Worm (Caenorhabditis elegans) whole organism, midembryonic: Measurements from ENCODE around the gene F21H7.5.

Source experiments
- T22C8.4 ChIP-seq: fragments of 200-800 bp; sonication (Bioruptor generic); IDR thresholded peaks from 2 replicates; pipeline ENCODE4 v1.3.6; 2022; ENCODE audit warnings: missing genetic modification characterization, missing compliant biosample characterization
- cog-1 ChIP-seq: sonication (generic microtip); optimal IDR thresholded peaks from 2 replicates; lab custom pipeline; 2016; ENCODE audit warnings: missing genetic modification characterization, missing compliant biosample characterization
- flt-1 ChIP-seq: fragments of 200-800 bp; sonication (Bioruptor generic); IDR thresholded peaks from 2 replicates; pipeline ENCODE4 v1.3.6; 2022; ENCODE audit warnings: missing genetic modification characterization, missing compliant biosample characterization
- klf-2 ChIP-seq: fragments of 200-800 bp; sonication (Bioruptor generic); conservative IDR thresholded peaks from 2 replicates; pipeline ENCODE4 v1.3.6; 2022; ENCODE audit warnings: missing genetic modification reagents, missing genetic modification characterization, missing compliant biosample characterization
- med-1 ChIP-seq: sonication (generic microtip); optimal IDR thresholded peaks from 2 replicates; lab custom pipeline; 2017; ENCODE audit warnings: missing genetic modification characterization, mild to moderate bottlenecking, missing compliant biosample characterization, antibody characterized with exemption, missing genetic modification reagents; ENCODE audit not compliant: insufficient read depth
- ref-1 ChIP-seq: fragments of 200-800 bp; sonication (Bioruptor generic); conservative IDR thresholded peaks from 2 replicates; pipeline ENCODE4 v1.3.6; 2022; ENCODE audit warnings: missing genetic modification reagents, missing genetic modification characterization, missing compliant biosample characterization
- tab-1 ChIP-seq: fragments of 200-800 bp; sonication (Bioruptor generic); IDR thresholded peaks from 2 replicates; pipeline ENCODE4 v1.3.6; 2022; ENCODE audit warnings: missing genetic modification characterization, missing compliant biosample characterization
- ztf-23 ChIP-seq: fragments of 200-800 bp; sonication (Bioruptor generic); IDR thresholded peaks from 2 replicates; pipeline ENCODE4 v1.3.6; 2022; ENCODE audit warnings: missing genetic modification reagents, missing genetic modification characterization, missing compliant biosample characterization
- ztf-29 ChIP-seq: fragments of 200-800 bp; sonication (Bioruptor generic); IDR thresholded peaks from 2 replicates; pipeline ENCODE4 v1.3.6; 2022; ENCODE audit warnings: missing genetic modification reagents, missing genetic modification characterization, missing compliant biosample characterization

The F21H7.5 gene

DNA sequence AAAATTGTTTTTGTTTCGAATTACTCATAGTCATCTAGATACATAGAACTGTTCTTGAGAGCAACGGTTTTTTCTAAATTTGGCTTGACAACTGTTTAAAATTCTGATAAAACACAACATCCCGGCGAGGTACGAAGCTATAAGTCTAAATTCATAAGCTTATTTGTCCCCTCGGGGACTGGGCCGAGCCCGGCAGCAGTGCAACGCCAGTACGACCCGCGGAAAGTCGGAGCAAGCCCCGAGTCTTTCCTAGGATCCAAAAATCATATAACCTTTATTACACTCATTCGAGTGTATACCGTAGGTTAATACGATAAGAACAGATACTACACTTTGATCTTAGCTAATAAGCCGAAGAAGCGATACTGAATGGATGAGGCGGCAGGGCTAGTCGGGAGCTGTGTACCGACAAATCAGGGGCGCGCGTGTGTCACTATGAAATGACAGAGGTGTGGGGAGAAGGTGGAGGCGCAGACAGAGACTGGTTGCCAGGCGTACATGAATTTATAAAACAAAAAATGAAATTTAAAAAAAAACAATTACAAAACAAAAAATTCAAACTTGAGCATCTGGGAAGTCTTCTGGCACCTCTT is 11.7 kb upstream of the F21H7.5 start:
- TF ChIP-seq flt-1 (GFP tag; lab: Robert Waterston, UW) (no peak), cog-1 (no peak), klf-2 (no peak), ztf-29 (GFP tag; lab: Robert Waterston, UW) (no peak), med-1 (GFP tag; lab: Kevin White, UChicago) (no peak), ztf-23 (GFP tag; lab: Robert Waterston, UW) (no peak), T22C8.4 (GFP tag; lab: Robert Waterston, UW) (no peak), ref-1 (GFP tag; lab: Robert Waterston, UW) (no peak), tab-1 (GFP tag; lab: Robert Waterston, UW) (no peak)

DNA sequence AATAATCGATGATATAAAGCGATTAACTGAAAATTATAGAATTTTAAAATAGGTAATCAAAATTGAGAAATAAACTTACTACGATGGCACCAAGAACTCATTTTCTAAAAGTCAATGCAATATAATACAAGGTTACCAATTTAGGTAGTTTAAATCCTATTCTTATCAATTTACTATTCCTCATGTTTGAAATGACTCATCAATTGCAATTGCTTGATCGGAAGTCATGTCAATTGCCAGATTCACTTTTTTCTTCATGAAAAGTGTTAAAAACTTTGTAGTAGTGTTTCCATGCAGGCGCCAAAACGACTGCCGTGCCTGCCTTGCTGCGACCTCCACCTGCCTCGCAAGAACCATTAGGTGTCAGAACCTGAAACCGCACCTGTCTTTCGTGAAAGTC is 10.7 kb upstream of the F21H7.5 start, which contains the start of gene F11A5.13:
TSS of gene F11A5.13 (minus strand) at position 101 of the 400 bp plus-strand sequence.
- TF ChIP-seq flt-1 (GFP tag; lab: Robert Waterston, UW): no peak
- no peak for TF ChIP-seq cog-1
- TF ChIP-seq T22C8.4 (GFP tag; lab: Robert Waterston, UW): no peak
- no peak for TF ChIP-seq ztf-23 (GFP tag; lab: Robert Waterston, UW)
- no peak for TF ChIP-seq klf-2
- TF ChIP-seq tab-1 (GFP tag; lab: Robert Waterston, UW): no peak
- no peak for TF ChIP-seq ztf-29 (GFP tag; lab: Robert Waterston, UW)
- TF ChIP-seq ref-1 (GFP tag; lab: Robert Waterston, UW): no peak
- TF ChIP-seq med-1 (GFP tag; lab: Kevin White, UChicago): no peak

DNA sequence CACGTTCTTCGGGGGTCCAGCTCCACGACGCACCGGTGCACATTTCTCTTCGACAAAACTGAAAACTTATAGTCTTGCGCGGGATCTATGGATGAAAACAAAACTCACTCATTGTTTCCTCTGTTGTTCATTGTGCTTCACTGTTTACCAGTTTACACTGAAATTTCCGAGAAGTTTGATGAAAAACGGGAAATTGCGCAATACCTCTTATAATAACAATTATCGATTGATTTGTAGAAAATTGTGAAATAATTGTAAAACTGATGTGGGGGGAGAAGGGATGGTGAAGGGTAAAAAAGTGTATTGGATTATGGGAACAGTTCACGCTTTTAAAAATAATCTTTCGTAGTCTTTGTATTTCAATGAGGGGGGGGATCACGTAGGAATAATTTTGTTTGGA is 7.9 kb upstream of the F21H7.5 start:
- TF ChIP-seq T22C8.4 (GFP tag; lab: Robert Waterston, UW) (no peak), tab-1 (GFP tag; lab: Robert Waterston, UW) (no peak), klf-2 (no peak), med-1 (GFP tag; lab: Kevin White, UChicago) (no peak), cog-1 (no peak), ztf-23 (GFP tag; lab: Robert Waterston, UW) (no peak), ref-1 (GFP tag; lab: Robert Waterston, UW) (no peak), ztf-29 (GFP tag; lab: Robert Waterston, UW) (no peak), flt-1 (GFP tag; lab: Robert Waterston, UW) (no peak)

DNA sequence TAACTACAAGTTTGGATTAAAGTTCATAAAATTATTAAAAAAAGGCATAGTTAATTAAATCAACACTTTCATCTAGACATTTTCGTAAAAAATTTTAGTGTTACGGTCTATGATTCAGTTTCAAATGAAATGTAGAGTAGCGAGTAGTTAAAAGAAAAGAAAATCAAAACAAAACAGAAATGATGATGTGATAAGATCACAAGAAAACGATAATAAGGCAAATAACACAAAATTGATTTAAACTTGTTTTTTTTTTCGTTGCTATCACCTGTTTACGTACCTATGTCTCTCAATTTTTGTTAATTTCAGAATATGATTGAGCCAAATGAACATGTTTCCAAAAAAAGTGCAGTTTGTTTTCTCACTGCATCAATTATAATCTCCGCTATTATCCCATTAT is 7.4 kb upstream of the F21H7.5 start, which contains the start of the genes F21H7.2 and F21H7.12:
TSS of gene F21H7.2 (minus strand) at position 101 of the 400 bp plus-strand sequence.
TSS of gene F21H7.12 (plus strand) at position 270 of the 400 bp plus-strand sequence.
- TF ChIP-seq tab-1 (GFP tag; lab: Robert Waterston, UW): no peak
- no peak for TF ChIP-seq cog-1
- TF ChIP-seq ztf-29 (GFP tag; lab: Robert Waterston, UW): no peak
- no peak for TF ChIP-seq klf-2
- TF ChIP-seq ref-1 (GFP tag; lab: Robert Waterston, UW): no peak
- no peak for TF ChIP-seq T22C8.4 (GFP tag; lab: Robert Waterston, UW)
- no peak for TF ChIP-seq med-1 (GFP tag; lab: Kevin White, UChicago)
- TF ChIP-seq flt-1 (GFP tag; lab: Robert Waterston, UW): no peak
- no peak for TF ChIP-seq ztf-23 (GFP tag; lab: Robert Waterston, UW)

DNA sequence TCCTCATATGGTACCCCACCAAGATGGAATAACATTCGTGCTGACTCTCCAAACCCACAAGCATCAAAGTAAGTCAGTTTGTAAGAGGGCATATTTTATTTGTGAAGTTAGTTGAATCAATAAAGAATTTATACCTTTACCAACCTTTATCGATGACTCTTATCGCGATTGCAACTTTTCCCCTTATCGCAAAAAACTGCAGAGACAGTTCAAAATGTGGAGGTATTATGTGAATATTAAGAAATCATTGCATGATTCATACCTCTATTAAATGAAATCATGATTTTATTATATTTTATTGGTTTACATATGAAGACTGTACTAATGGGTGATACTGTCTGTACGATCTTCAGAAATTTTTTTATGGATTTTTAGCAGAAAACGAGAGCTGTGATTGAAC is 5.1 kb upstream of the F21H7.5 start, which contains the start of gene gst-22:
TSS of gene gst-22 (minus strand) at position 103 of the 400 bp plus-strand sequence.
- no peak for TF ChIP-seq cog-1
- no peak for TF ChIP-seq klf-2
- no peak for TF ChIP-seq tab-1 (GFP tag; lab: Robert Waterston, UW)
- TF ChIP-seq med-1 (GFP tag; lab: Kevin White, UChicago): no peak
- no peak for TF ChIP-seq flt-1 (GFP tag; lab: Robert Waterston, UW)
- no peak for TF ChIP-seq ztf-29 (GFP tag; lab: Robert Waterston, UW)
- TF ChIP-seq T22C8.4 (GFP tag; lab: Robert Waterston, UW): no peak
- no peak for TF ChIP-seq ref-1 (GFP tag; lab: Robert Waterston, UW)
- TF ChIP-seq ztf-23 (GFP tag; lab: Robert Waterston, UW): no peak

DNA sequence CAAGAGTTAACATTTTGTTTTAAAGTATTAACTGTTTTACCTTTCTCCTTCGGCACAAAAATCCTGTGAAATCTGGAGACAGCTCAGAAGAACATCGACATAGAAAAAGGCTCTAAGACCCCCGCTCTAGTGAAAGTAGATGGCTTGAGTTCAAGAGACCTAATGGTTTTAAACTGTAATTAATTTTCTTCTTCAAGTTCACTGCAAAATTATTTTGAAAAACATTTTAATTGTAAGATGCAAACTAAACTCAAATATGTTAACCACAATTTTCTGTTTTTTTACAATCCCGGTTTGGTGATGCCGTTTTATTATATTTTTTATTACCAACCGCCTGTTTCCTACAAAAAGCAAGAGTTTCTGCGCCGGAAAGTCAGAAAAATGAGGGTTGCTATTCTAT is 3.7 kb upstream of the F21H7.5 start, which contains the start of gene clec-233:
TSS of gene clec-233 (plus strand) at position 301 of the 400 bp plus-strand sequence.
- TF ChIP-seq T22C8.4 (GFP tag; lab: Robert Waterston, UW): no peak
- no peak for TF ChIP-seq ref-1 (GFP tag; lab: Robert Waterston, UW)
- TF ChIP-seq ztf-29 (GFP tag; lab: Robert Waterston, UW): no peak
- no peak for TF ChIP-seq flt-1 (GFP tag; lab: Robert Waterston, UW)
- no peak for TF ChIP-seq cog-1
- no peak for TF ChIP-seq med-1 (GFP tag; lab: Kevin White, UChicago)
- TF ChIP-seq ztf-23 (GFP tag; lab: Robert Waterston, UW): no peak
- TF ChIP-seq tab-1 (GFP tag; lab: Robert Waterston, UW): no peak
- no peak for TF ChIP-seq klf-2

DNA sequence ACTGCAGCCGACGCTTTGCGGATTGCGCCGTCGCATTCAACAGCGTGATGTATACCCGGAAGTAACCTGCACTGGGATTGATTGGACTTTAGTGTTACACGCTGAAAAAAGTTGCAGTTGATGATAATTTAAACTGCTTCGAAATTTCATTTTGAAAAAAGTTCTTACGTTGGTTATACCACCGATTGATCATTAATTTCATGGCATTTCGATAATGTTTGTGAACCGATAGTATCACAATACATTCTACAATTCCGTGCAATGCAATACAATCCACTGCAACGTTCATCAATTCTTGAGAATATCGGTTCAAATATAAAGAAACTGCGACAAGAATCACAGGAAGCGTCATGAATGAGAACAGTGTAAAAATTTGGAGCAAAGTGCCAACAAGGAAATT is 2.2 kb upstream of the F21H7.5 start, which contains the start of gene F21H7.3:
TSS of gene F21H7.3 (minus strand) at position 101 of the 400 bp plus-strand sequence.
- TF ChIP-seq klf-2 (no peak), ztf-29 (GFP tag; lab: Robert Waterston, UW) (no peak), med-1 (GFP tag; lab: Kevin White, UChicago) (no peak), flt-1 (GFP tag; lab: Robert Waterston, UW) (no peak), ztf-23 (GFP tag; lab: Robert Waterston, UW) (no peak), tab-1 (GFP tag; lab: Robert Waterston, UW) (no peak), cog-1 (no peak)

DNA sequence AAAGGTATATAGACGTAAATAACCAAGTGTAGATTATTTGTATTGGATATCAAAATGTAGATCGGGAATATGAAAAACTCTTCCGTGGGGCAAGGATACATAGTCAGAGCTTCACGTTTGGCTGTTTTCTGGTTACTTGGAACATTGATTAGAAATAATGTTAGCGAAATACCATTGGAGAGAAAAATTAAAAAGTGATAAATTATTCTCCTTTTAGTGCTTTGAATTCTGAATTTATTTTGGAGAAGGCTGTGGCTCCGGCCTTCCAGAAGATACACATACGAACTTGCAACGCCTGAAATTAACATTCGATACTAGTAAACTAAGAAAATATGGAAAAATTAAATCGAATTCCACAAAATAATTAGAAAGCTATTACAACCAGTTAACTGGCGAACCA is 1.7 kb upstream of the F21H7.5 start, which contains the start of gene srh-98:
TSS of gene srh-98 (minus strand) at position 101 of the 400 bp plus-strand sequence.
- no peak for TF ChIP-seq flt-1 (GFP tag; lab: Robert Waterston, UW)
- TF ChIP-seq tab-1 (GFP tag; lab: Robert Waterston, UW): no peak
- TF ChIP-seq klf-2: no peak
- no peak for TF ChIP-seq ztf-29 (GFP tag; lab: Robert Waterston, UW)
- TF ChIP-seq cog-1: no peak
- no peak for TF ChIP-seq ztf-23 (GFP tag; lab: Robert Waterston, UW)
- no peak for TF ChIP-seq T22C8.4 (GFP tag; lab: Robert Waterston, UW)
- TF ChIP-seq ref-1 (GFP tag; lab: Robert Waterston, UW): no peak
- TF ChIP-seq med-1 (GFP tag; lab: Kevin White, UChicago): no peak

DNA sequence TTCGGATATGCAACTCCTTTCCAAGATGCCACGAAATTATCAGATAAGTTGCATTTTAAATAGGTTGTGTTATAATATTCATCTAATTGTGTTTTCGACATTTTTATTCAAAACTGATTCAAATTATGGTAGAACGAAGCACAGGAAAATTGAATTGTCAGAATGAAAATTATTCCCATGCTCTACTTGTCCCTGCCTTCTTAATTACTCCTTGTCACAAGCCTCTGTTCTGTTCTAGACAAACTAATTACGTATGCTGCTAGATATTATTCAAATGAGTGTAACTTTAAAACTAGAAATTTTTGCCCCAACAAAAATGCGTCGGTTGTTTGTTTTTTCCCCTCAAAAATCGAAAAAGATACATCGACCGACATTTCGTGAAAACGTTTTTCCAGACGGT is 6.8 kb downstream of the F21H7.5 start, which contains the start of gene srh-104:
TSS of gene srh-104 (minus strand) at position 101 of the 400 bp plus-strand sequence.
- TF ChIP-seq ztf-29 (GFP tag; lab: Robert Waterston, UW) (no peak), med-1 (GFP tag; lab: Kevin White, UChicago) (no peak), klf-2 (no peak), ref-1 (GFP tag; lab: Robert Waterston, UW) (no peak), flt-1 (GFP tag; lab: Robert Waterston, UW) (no peak), ztf-23 (GFP tag; lab: Robert Waterston, UW) (no peak), cog-1 (no peak), T22C8.4 (GFP tag; lab: Robert Waterston, UW) (no peak), tab-1 (GFP tag; lab: Robert Waterston, UW) (no peak)
